Fruit fly (Drosophila melanogaster) whole organism, wandering third instar larva: Measurements from ENCODE around the gene Arp10.

Source experiments
- Dif ChIP-seq: fragments of 200-275, 200-300 bp; sonication (Bioruptor generic); optimal IDR thresholded peaks from 2 replicates; lab custom pipeline; 2018; ENCODE audit warnings: missing biosample characterization, missing genetic modification characterization; ENCODE audit not compliant: partially characterized antibody
- Hnf4 ChIP-seq: fragments of 200-800 bp; sonication (Bioruptor generic); optimal IDR thresholded peaks from 2 replicates; lab custom pipeline; 2016; ENCODE audit warnings: missing biosample characterization, mild to moderate bottlenecking, missing genetic modification characterization
- Hr83 ChIP-seq: fragments of 200-300 bp; sonication (Bioruptor generic); optimal IDR thresholded peaks from 2 replicates; lab custom pipeline; 2016; ENCODE audit warnings: missing biosample characterization, mild to moderate bottlenecking, missing genetic modification characterization, moderate library complexity; ENCODE audit not compliant: poor library complexity, severe bottlenecking
- Jra ChIP-seq: sonication (Bioruptor generic); optimal IDR thresholded peaks from 2 replicates; lab custom pipeline; 2016; ENCODE audit warnings: missing biosample characterization, missing genetic modification characterization
- Rel ChIP-seq, 2 experiments: fragments of 200-800 bp; sonication (Bioruptor generic) in 1 of 2; optimal IDR thresholded peaks; 2 replicates in 1 of 2; 3 replicates in 1 of 2; lab custom pipeline; 2016 to 2019; ENCODE audit warnings: mild to moderate bottlenecking in 2 of 2, missing biosample characterization in 2 of 2, missing genetic modification characterization in 2 of 2, moderate library complexity in 1 of 2
- br ChIP-seq: fragments of 200-800 bp; sonication (Bioruptor generic); optimal IDR thresholded peaks from 2 replicates; lab custom pipeline; 2016; ENCODE audit warnings: missing biosample characterization, missing genetic modification characterization
- brk ChIP-seq: fragments of 200-800 bp; sonication (Bioruptor generic); optimal IDR thresholded peaks from 2 replicates; lab custom pipeline; 2016; ENCODE audit warnings: missing biosample characterization, mild to moderate bottlenecking, missing genetic modification characterization
- fru ChIP-seq: fragments of 200-800 bp; sonication (Bioruptor generic); optimal IDR thresholded peaks from 3 replicates; lab custom pipeline; 2016; ENCODE audit warnings: missing biosample characterization, mild to moderate bottlenecking, missing genetic modification characterization
- lola ChIP-seq: fragments of >200 bp; optimal IDR thresholded peaks from 2 replicates; lab custom pipeline; 2017; ENCODE audit warnings: missing biosample characterization, missing genetic modification characterization
- psq ChIP-seq: fragments of 200-800 bp; sonication (Bioruptor generic); optimal IDR thresholded peaks from 3 replicates; lab custom pipeline; 2017; ENCODE audit warnings: missing biosample characterization, mild to moderate bottlenecking, missing genetic modification characterization, moderate library complexity
- tai ChIP-seq: sonication (Bioruptor generic); optimal IDR thresholded peaks from 2 replicates; lab custom pipeline; 2016; ENCODE audit warnings: missing biosample characterization, missing genetic modification characterization

DNA sequence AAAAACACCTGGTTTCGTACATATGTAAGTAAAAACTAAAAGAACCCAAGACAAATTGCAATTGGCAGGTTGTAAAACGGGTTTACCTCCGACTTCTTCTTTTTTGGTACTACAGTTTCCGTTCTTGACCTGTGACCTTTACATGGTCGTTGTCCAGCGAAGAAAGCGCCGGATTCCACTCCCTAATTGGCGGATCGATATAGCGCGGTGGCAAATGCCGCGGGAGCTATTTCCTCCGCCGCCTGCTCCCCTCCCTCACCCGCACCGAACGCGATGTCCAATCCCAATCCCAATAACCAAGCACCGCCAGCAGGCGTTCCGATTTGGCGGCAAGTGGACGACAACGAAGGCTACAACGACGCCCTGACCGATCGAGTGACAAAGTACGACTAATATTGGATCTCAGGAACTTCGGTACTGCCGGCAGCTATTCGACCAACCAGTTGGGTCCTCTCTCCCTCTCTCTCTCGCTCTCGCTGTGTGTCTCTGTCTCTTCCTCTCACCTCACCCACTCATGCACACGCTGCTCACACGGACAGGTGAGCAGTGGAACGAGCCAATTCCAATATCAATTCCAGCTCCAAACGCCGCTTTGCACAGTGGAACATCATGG, 16.7 kb upstream of the Arp10 start:
- peak; percentile 90 for TF ChIP-seq Dif
- TF ChIP-seq Rel (GFP tag; optimal IDR thresholded peaks at IDR 0.05; lab: Kevin White, UChicago) = no peak
- TF ChIP-seq Rel (tag; optimal IDR thresholded peaks at IDR 0.05; lab: Kevin White, UChicago) = no peak
- TF ChIP-seq brk = no peak
- TF ChIP-seq lola (GFP tag; lab: Kevin White, UChicago) = no peak
- TF ChIP-seq Hnf4 (GFP tag; lab: Kevin White, UChicago) = no peak
- no peak for TF ChIP-seq tai
- TF ChIP-seq Hr83 (GFP tag; lab: Kevin White, UChicago) = peak; percentile 53
- TF ChIP-seq fru (GFP tag; lab: Kevin White, UChicago) = no peak
- TF ChIP-seq psq (GFP tag; lab: Kevin White, UChicago) = no peak
- TF ChIP-seq Jra (GFP tag; lab: Kevin White, UChicago) = no peak
- TF ChIP-seq br (GFP tag; lab: Kevin White, UChicago) = no peak
